Worm (Caenorhabditis elegans): ENCODE measurements around the gene clec-151.

The clec-151 gene

DNA sequence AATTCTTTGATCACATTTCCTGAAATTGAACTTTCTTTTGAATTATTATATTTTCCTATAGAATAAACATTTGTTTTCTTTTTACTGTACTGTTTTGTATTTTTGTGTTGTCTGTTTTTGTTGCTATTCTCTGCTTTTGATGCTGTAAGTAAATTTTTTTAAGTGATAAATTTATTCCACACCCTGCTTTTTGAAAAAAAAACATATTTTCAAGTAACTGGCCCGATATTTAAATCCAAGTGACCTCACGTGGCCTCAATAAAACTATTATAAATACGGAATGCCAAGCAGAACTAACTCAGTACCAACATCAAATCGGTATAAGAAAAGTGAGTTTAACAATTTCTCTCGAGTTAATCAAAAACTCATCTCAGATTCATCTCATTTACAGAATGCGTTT is at the start of gene clec-151:
clec-151 (plus strand) TSS at position 301 of the 400 bp plus-strand sequence.
- no peak for TF ChIP-seq ztf-28 (GFP tag; IDR thresholded peaks at IDR 0.05)
- TF ChIP-seq ceh-100 (GFP tag; IDR thresholded peaks at IDR 0.05): no peak
- no peak for TF ChIP-seq ztf-22 (GFP tag; optimal IDR thresholded peaks at IDR 0.05)
- TF ChIP-seq lsy-27 (tag; optimal IDR thresholded peaks at IDR 0.05; ENCODE audit: borderline replicate concordance, insufficient read depth): no peak
- no peak for TF ChIP-seq athp-1 (tag; optimal IDR thresholded peaks at IDR 0.05)
- no peak for TF ChIP-seq rcor-1 (GFP tag; IDR thresholded peaks at IDR 0.05)
- no peak for TF ChIP-seq mcd-1 (GFP tag; IDR thresholded peaks at IDR 0.05)
- TF ChIP-seq nfya-2 (GFP tag; IDR thresholded peaks at IDR 0.05): no peak
- TF ChIP-seq egl-44 (GFP tag; IDR thresholded peaks at IDR 0.05): no peak
- TF ChIP-seq ZK185.1 (tag; optimal IDR thresholded peaks at IDR 0.05; ENCODE audit: poor library complexity, severe bottlenecking): no peak
- no peak for TF ChIP-seq bed-1 (GFP tag; IDR thresholded peaks at IDR 0.05)
- no peak for TF ChIP-seq egrh-3 (GFP tag; IDR thresholded peaks at IDR 0.05)
- TF ChIP-seq pbrm-1 (GFP tag; IDR thresholded peaks at IDR 0.05): no peak

DNA sequence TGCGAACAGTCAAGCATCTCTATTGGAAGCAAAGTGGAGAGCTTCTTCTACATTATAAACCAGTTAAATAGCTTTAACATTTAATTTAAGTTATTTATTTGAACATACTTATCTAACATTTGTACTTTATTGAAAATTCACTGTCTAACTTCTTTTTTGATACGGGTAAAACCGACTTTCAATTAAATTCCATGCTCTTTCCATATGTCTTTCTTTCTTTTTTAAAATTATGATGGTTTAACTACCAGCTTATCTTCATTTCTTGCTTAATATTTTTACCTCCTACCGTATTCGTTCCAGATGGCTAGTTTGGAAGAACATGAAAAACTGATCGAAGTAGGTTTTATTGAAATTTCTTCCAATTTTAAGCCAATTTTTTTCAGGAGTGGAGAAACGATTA is 46.8 kb upstream of the clec-151 start, which contains the start of gene F35G12.12:
F35G12.12 (plus strand) TSS at position 301 of the 400 bp plus-strand sequence.
- no peak for TF ChIP-seq aptf-2 (GFP tag; conservative IDR thresholded peaks at IDR 0.05)
- no peak for TF ChIP-seq egl-18 (GFP tag; IDR thresholded peaks at IDR 0.05)
- no peak for TF ChIP-seq Y95B8A.8 (GFP tag; IDR thresholded peaks at IDR 0.05)
- TF ChIP-seq ztf-6 (GFP tag; IDR thresholded peaks at IDR 0.05): no peak
- no peak for TF ChIP-seq hlh-26 (GFP tag; conservative IDR thresholded peaks at IDR 0.05)
- TF ChIP-seq bed-2 (GFP tag; IDR thresholded peaks at IDR 0.05): no peak
- no peak for TF ChIP-seq ztf-3 (GFP tag; optimal IDR thresholded peaks at IDR 0.05)
- no peak for TF ChIP-seq ztf-22 (GFP tag; optimal IDR thresholded peaks at IDR 0.05)
- TF ChIP-seq B0019.2 (GFP tag; conservative IDR thresholded peaks at IDR 0.05): no peak
- no peak for TF ChIP-seq mes-4 (tag; optimal IDR thresholded peaks at IDR 0.05)
- TF ChIP-seq dpff-1 (tag; optimal IDR thresholded peaks at IDR 0.05): no peak
- no peak for TF ChIP-seq repo-1 (tag; optimal IDR thresholded peaks at IDR 0.05)
- no peak for TF ChIP-seq rcor-1 (GFP tag; IDR thresholded peaks at IDR 0.05)
- TF ChIP-seq ceh-27 (GFP tag; optimal IDR thresholded peaks at IDR 0.05): no peak
- no peak for TF ChIP-seq F49E8.2 (tag; optimal IDR thresholded peaks at IDR 0.05; ENCODE audit: insufficient read depth)

DNA sequence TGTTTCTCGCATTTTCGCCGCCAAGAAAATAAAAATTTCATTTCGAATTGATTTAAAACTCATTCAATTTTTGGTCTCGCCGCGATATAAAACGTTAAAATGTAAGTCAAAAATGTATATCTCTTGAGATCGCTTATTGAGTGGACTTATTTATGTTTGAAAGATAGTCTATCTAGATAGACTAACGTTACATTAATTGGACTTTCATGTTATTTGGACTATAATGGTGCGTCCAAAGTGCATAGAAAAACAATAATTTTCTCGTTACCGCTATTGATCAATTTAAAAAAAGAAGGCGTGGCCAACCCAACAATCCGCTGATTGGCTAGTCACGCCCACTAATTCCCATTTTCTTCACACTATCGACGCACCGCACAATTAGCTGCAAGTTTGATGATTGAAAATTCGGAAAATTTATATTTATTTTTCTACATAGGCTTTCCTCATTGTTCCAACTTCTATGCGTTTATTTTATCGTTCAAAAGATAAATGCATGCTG is 44.1 kb upstream of the clec-151 start, which contains the start of gene F35G12.5:
F35G12.5 (plus strand) TSS at position 51 of the 499 bp plus-strand sequence.
- no peak for TF ChIP-seq dpff-1 (tag; optimal IDR thresholded peaks at IDR 0.05)
- TF ChIP-seq nfyb-1 (GFP tag; IDR thresholded peaks at IDR 0.05): peak; percentile 81

DNA sequence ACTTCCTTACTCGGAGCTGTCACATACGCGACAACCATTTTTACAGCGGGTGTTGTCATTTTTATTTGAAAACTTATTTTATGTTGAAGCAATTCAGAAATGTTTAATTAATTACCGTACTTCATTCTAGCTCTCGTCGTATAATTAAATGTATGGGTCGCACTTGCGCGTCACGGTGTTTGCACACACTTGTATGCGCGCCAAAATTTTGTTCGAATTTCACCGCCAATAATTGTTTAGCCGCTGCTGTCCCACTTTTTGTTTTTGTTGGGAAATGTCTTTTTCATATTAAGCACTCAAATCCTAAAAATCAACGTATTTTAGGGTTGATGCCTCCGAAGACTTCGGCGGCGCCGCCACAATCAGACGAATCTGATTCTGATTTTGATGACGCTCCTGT is 41.1 kb upstream of the clec-151 start, which contains the start of the genes F35G12.7 and smc-4:
F35G12.7 (minus strand) TSS at position 154 of the 400 bp plus-strand sequence.
smc-4 (plus strand) TSS at position 325 of the 400 bp plus-strand sequence.
- TF ChIP-seq rcor-1 (GFP tag; IDR thresholded peaks at IDR 0.05) (peak; percentile 40; the same call in 1 of the 2 replicates), lin-54 (GFP tag; optimal IDR thresholded peaks at IDR 0.05) (peak; percentile 81), dox-1 (GFP tag; IDR thresholded peaks at IDR 0.05) (peak; percentile 66), snpc-1.1 (tag; optimal IDR thresholded peaks at IDR 0.05; ENCODE audit: insufficient read depth) (peak; percentile 21), C17E4.6 (GFP tag; IDR thresholded peaks at IDR 0.05) (peak; percentile 51; the same call in 1 of the 2 replicates), ztf-25 (GFP tag; IDR thresholded peaks at IDR 0.05) (0 out of 2 replicates have a peak, but pooled peaks have one; percentile 28), hlh-26 (GFP tag; conservative IDR thresholded peaks at IDR 0.05) (no peak), attf-5 (GFP tag; optimal IDR thresholded peaks at IDR 0.05) (peak; percentile 21), cebp-1 (GFP tag; IDR thresholded peaks at IDR 0.05) (no peak), cebp-1 (tag; optimal IDR thresholded peaks at IDR 0.05) (peak; percentile 26), ceh-91 (GFP tag; IDR thresholded peaks at IDR 0.05) (peak; percentile 73), egl-18 (GFP tag; IDR thresholded peaks at IDR 0.05) (no peak), Y56A3A.18 (GFP tag; IDR thresholded peaks at IDR 0.05) (no peak), snpc-3.4 (tag; optimal IDR thresholded peaks at IDR 0.05) (peak; percentile 76), efl-1 (GFP tag; optimal IDR thresholded peaks at IDR 0.05) (peak; percentile 94), madf-8 (GFP tag; conservative IDR thresholded peaks at IDR 0.05) (peak; percentile 88), pbrm-1 (GFP tag; IDR thresholded peaks at IDR 0.05) (peak; percentile 43; the same call in 1 of the 2 replicates), die-1 (tag; optimal IDR thresholded peaks at IDR 0.05) (peak; percentile 24), B0019.2 (GFP tag; conservative IDR thresholded peaks at IDR 0.05) (no peak), F52B5.7 (tag; optimal IDR thresholded peaks at IDR 0.05) (no peak), madf-3 (GFP tag; IDR thresholded peaks at IDR 0.05) (peak; percentile 82; the same call in 1 of the 2 replicates)

All from whole organism, young adult.